Fruit fly (Drosophila melanogaster) whole organism, embryonic: Measurements from ENCODE around the gene CG33721.

Source experiments
- Awh ChIP-seq: fragments of 200-800 bp; sonication (Bioruptor generic); IDR thresholded peaks from 2 replicates; pipeline ENCODE4, ENCODE4 v1.3.6; 2022; ENCODE audit warnings: missing biosample characterization, missing genetic modification characterization
- BEAF-32 ChIP-seq: fragments of 200-800 bp; sonication (Bioruptor generic); optimal IDR thresholded peaks from 3 replicates; lab custom pipeline; 2017; ENCODE audit warnings: missing biosample characterization, missing genetic modification characterization, mild to moderate bottlenecking, moderate library complexity, missing genetic modification reagents
- CG10147 ChIP-seq: fragments of 200-800 bp; sonication (Bioruptor generic); optimal IDR thresholded peaks from 2 replicates; lab custom pipeline; 2019; ENCODE audit warnings: missing biosample characterization, mild to moderate bottlenecking, missing genetic modification characterization, moderate library complexity
- CG1024 ChIP-seq: fragments of 200-800 bp; sonication (Bioruptor generic); IDR thresholded peaks from 2 replicates; pipeline ENCODE4 v1.3.6; 2022; ENCODE audit warnings: missing biosample characterization, missing genetic modification characterization
- CG10274 ChIP-seq: fragments of 200-800 bp; sonication (Bioruptor generic); optimal IDR thresholded peaks from 3 replicates; lab custom pipeline; 2017; ENCODE audit warnings: missing biosample characterization, mild to moderate bottlenecking, missing genetic modification characterization
- CG10959 ChIP-seq: fragments of 200-800 bp; sonication (Bioruptor generic); IDR thresholded peaks from 2 replicates; pipeline ENCODE4 v1.3.6; 2022; ENCODE audit warnings: missing biosample characterization, missing genetic modification characterization
- CG10979 ChIP-seq: fragments of 200-800 bp; sonication (Bioruptor generic); optimal IDR thresholded peaks from 2 replicates; lab custom pipeline; 2018; ENCODE audit warnings: missing biosample characterization, mild to moderate bottlenecking, missing genetic modification characterization, moderate library complexity
- CG12104 ChIP-seq: fragments of 200-800 bp; sonication (Bioruptor generic); optimal IDR thresholded peaks from 3 replicates; lab custom pipeline; 2016; ENCODE audit warnings: missing biosample characterization, missing genetic modification characterization
- CG1233 ChIP-seq: fragments of 200-800 bp; sonication (Bioruptor generic); optimal IDR thresholded peaks from 4 replicates; lab custom pipeline; 2018; ENCODE audit warnings: missing biosample characterization, mild to moderate bottlenecking, missing genetic modification characterization
- CG13287 ChIP-seq: fragments of 200-800 bp; sonication (Bioruptor generic); IDR thresholded peaks from 2 replicates; pipeline ENCODE4 v1.3.6; 2022; ENCODE audit warnings: missing biosample characterization, missing genetic modification characterization; ENCODE audit not compliant: partially characterized antibody
- CG13424 ChIP-seq: fragments of 200-800 bp; sonication (Bioruptor generic); optimal IDR thresholded peaks from 2 replicates; lab custom pipeline; 2019; ENCODE audit warnings: missing biosample characterization, mild to moderate bottlenecking, missing genetic modification characterization, moderate library complexity
- CG14014 ChIP-seq: fragments of 200-800 bp; sonication (Bioruptor generic); IDR thresholded peaks from 2 replicates; pipeline ENCODE4 v1.3.6; 2022; ENCODE audit warnings: missing biosample characterization, missing genetic modification characterization
- CG14965 ChIP-seq: fragments of 200-800 bp; sonication (Bioruptor generic); optimal IDR thresholded peaks from 2 replicates; lab custom pipeline; 2016; ENCODE audit warnings: missing biosample characterization, missing genetic modification characterization, borderline replicate concordance
- CG17612 ChIP-seq: fragments of 200-800 bp; sonication (Bioruptor generic); IDR thresholded peaks from 2 replicates; pipeline ENCODE4 v1.3.6; 2022; ENCODE audit warnings: missing biosample characterization, missing genetic modification characterization
- CG18262 ChIP-seq: fragments of 200-800 bp; optimal IDR thresholded peaks from 3 replicates; lab custom pipeline; 2019; ENCODE audit warnings: missing biosample characterization, mild to moderate bottlenecking, missing genetic modification characterization, moderate library complexity
- CG2129 ChIP-seq: fragments of 200-800 bp; sonication (Bioruptor generic); IDR thresholded peaks from 2 replicates; pipeline ENCODE4 v1.3.6; 2022; ENCODE audit warnings: missing biosample characterization, missing genetic modification characterization; ENCODE audit not compliant: partially characterized antibody
- CG3163 ChIP-seq: fragments of 200-800 bp; sonication (Bioruptor generic); optimal IDR thresholded peaks from 3 replicates; lab custom pipeline; 2016; ENCODE audit warnings: missing biosample characterization, missing genetic modification characterization
- CG3407 ChIP-seq: fragments of 200-800 bp; sonication (Bioruptor generic); optimal IDR thresholded peaks from 2 replicates; lab custom pipeline; 2018; ENCODE audit warnings: missing biosample characterization, mild to moderate bottlenecking, missing genetic modification characterization
- CG34422 ChIP-seq: fragments of 200-800 bp; sonication (Bioruptor generic); IDR thresholded peaks from 3 replicates; pipeline ENCODE4 v1.3.6; 2022; ENCODE audit warnings: missing biosample characterization, missing genetic modification characterization
- CG3726 ChIP-seq: fragments of 200-800 bp; sonication (Bioruptor generic); IDR thresholded peaks from 3 replicates; pipeline ENCODE4, ENCODE4 v1.3.6; 2022; ENCODE audit warnings: missing biosample characterization, missing genetic modification characterization
- CG4282 ChIP-seq: fragments of 200-800 bp; sonication (Bioruptor generic); optimal IDR thresholded peaks from 2 replicates; lab custom pipeline; 2016; ENCODE audit warnings: missing biosample characterization, missing genetic modification characterization
- CG6854 ChIP-seq: fragments of 200-800 bp; sonication (Bioruptor generic); optimal IDR thresholded peaks from 3 replicates; lab custom pipeline; 2017; ENCODE audit warnings: missing biosample characterization, mild to moderate bottlenecking, missing genetic modification characterization
- D19B ChIP-seq: fragments of 200-800 bp; sonication (Bioruptor generic); optimal IDR thresholded peaks from 2 replicates; lab custom pipeline; 2017; ENCODE audit warnings: missing biosample characterization, mild to moderate bottlenecking, missing genetic modification characterization
- Ets97D ChIP-seq: fragments of 200-800 bp; sonication (Bioruptor generic); optimal IDR thresholded peaks from 3 replicates; lab custom pipeline; 2016; ENCODE audit warnings: missing biosample characterization, missing genetic modification characterization
- HHEX ChIP-seq: fragments of 200-800 bp; sonication (Bioruptor generic); optimal IDR thresholded peaks from 3 replicates; lab custom pipeline; 2017; ENCODE audit warnings: missing biosample characterization, mild to moderate bottlenecking, missing genetic modification characterization, missing genetic modification reagents
- HLH3B ChIP-seq: fragments of 200-800 bp; sonication (Bioruptor generic); IDR thresholded peaks from 2 replicates; pipeline ENCODE4 v1.3.6; 2022; ENCODE audit warnings: missing biosample characterization, missing genetic modification characterization
- Hsf ChIP-seq: fragments of 200-800 bp; sonication (Bioruptor generic); optimal IDR thresholded peaks from 3 replicates; lab custom pipeline; 2016; ENCODE audit warnings: missing biosample characterization, missing genetic modification characterization
- Lim3 ChIP-seq: fragments of 200-800 bp; sonication (Bioruptor generic); IDR thresholded peaks from 2 replicates; pipeline ENCODE4 v1.3.6; 2022; ENCODE audit warnings: missing biosample characterization, missing genetic modification characterization
- MBD-R2 ChIP-seq: fragments of 200-800 bp; sonication (Bioruptor generic); IDR thresholded peaks from 2 replicates; pipeline ENCODE4 v1.3.6; 2022; ENCODE audit warnings: missing biosample characterization, missing genetic modification characterization
- MESR4 ChIP-seq: fragments of 200-800 bp; sonication (Bioruptor generic); optimal IDR thresholded peaks from 2 replicates; lab custom pipeline; 2018; ENCODE audit warnings: missing biosample characterization, mild to moderate bottlenecking, missing genetic modification characterization, moderate library complexity
- Med ChIP-seq: fragments of 200-800 bp; sonication (Bioruptor generic); peaks from one replicate; lab custom pipeline; 2016; ENCODE audit warnings: missing biosample characterization, missing genetic modification characterization, mild to moderate bottlenecking, inconsistent platforms, moderate library complexity
- NC2β ChIP-seq: fragments of 200-800 bp; sonication (Bioruptor generic); optimal IDR thresholded peaks from 2 replicates; lab custom pipeline; 2016; ENCODE audit warnings: missing biosample characterization, missing genetic modification characterization
- Sry-δ ChIP-seq: fragments of 200-800 bp; sonication (Bioruptor generic); optimal IDR thresholded peaks from 2 replicates; lab custom pipeline; 2016; ENCODE audit warnings: missing biosample characterization, missing genetic modification characterization
- Ssrp ChIP-seq: fragments of 200-800 bp; sonication (Bioruptor generic); optimal IDR thresholded peaks from 2 replicates; lab custom pipeline; 2018; ENCODE audit warnings: missing biosample characterization, mild to moderate bottlenecking, missing genetic modification characterization, moderate library complexity
- Xbp1 ChIP-seq: fragments of 200-800 bp; sonication (Bioruptor generic); optimal IDR thresholded peaks from 3 replicates; lab custom pipeline; 2016; ENCODE audit warnings: missing biosample characterization, mild to moderate bottlenecking, missing genetic modification characterization
- bowl ChIP-seq: fragments of 200-800 bp; sonication (Bioruptor generic); IDR thresholded peaks from 2 replicates; pipeline ENCODE4 v1.3.6; 2022; ENCODE audit warnings: missing biosample characterization, missing genetic modification characterization
- bsh ChIP-seq, 2 experiments: fragments of 200-800 bp; sonication (Bioruptor generic); optimal IDR thresholded peaks; 2 replicates each; lab custom pipeline; 2017 to 2018; ENCODE audit warnings: mild to moderate bottlenecking in 2 of 2, missing biosample characterization in 2 of 2, missing genetic modification characterization in 2 of 2, moderate library complexity in 1 of 2
- chif ChIP-seq, 2 experiments: fragments of 200-800 bp; sonication (Bioruptor generic); optimal IDR thresholded peaks; 3 replicates each; lab custom pipeline; 2016; ENCODE audit warnings: missing biosample characterization in 2 of 2, missing genetic modification characterization in 2 of 2
- dimm ChIP-seq: fragments of 200-800 bp; sonication (Bioruptor generic); IDR thresholded peaks from 2 replicates; pipeline ENCODE4 v1.3.6; 2022; ENCODE audit warnings: missing biosample characterization, missing genetic modification characterization
- dmrt11E ChIP-seq: fragments of 200-800 bp; sonication (Bioruptor generic); optimal IDR thresholded peaks from 3 replicates; lab custom pipeline; 2018; ENCODE audit warnings: missing biosample characterization, mild to moderate bottlenecking, missing genetic modification characterization, moderate library complexity
- gem ChIP-seq: fragments of 200-800 bp; sonication (Bioruptor generic); optimal IDR thresholded peaks from 2 replicates; lab custom pipeline; 2019; ENCODE audit warnings: missing biosample characterization, mild to moderate bottlenecking, missing genetic modification characterization, moderate library complexity
- lola ChIP-seq, 3 experiments: fragments of >200 bp in 2 of 3; fragments of 200-800 bp in 1 of 3; sonication (Bioruptor generic) in 1 of 3; optimal IDR thresholded peaks; 2 replicates each; lab custom pipeline; 2017 to 2019; ENCODE audit warnings: missing biosample characterization in 3 of 3, missing genetic modification characterization in 3 of 3, mild to moderate bottlenecking in 1 of 3, moderate library complexity in 1 of 3
- nerfin-2 ChIP-seq: fragments of 200-800 bp; sonication (Bioruptor generic); IDR thresholded peaks from 2 replicates; pipeline ENCODE4 v1.3.6; 2022; ENCODE audit warnings: missing biosample characterization, missing genetic modification characterization; ENCODE audit not compliant: partially characterized antibody
- pb ChIP-seq: fragments of 200-800 bp; sonication (Bioruptor generic); optimal IDR thresholded peaks from 3 replicates; lab custom pipeline; 2016; ENCODE audit warnings: missing biosample characterization, missing genetic modification characterization
- phol ChIP-seq: fragments of 200-800 bp; sonication (Bioruptor generic); optimal IDR thresholded peaks from 3 replicates; lab custom pipeline; 2018; ENCODE audit warnings: missing biosample characterization, mild to moderate bottlenecking, missing genetic modification characterization, moderate library complexity
- row ChIP-seq: fragments of 200-800 bp; sonication (Bioruptor generic); IDR thresholded peaks from 3 replicates; pipeline ENCODE4 v1.3.6; 2022; ENCODE audit warnings: missing biosample characterization, missing genetic modification characterization
- run ChIP-seq: fragments of 200-800 bp; sonication (Bioruptor generic); optimal IDR thresholded peaks from 3 replicates; lab custom pipeline; 2018; ENCODE audit warnings: missing biosample characterization, mild to moderate bottlenecking, missing genetic modification characterization
- sisA ChIP-seq: fragments of 200-800 bp; sonication (Bioruptor generic); IDR thresholded peaks from 2 replicates; pipeline ENCODE4 v1.3.6; 2022; ENCODE audit warnings: missing biosample characterization, missing genetic modification characterization
- slou ChIP-seq: fragments of 200-800 bp; sonication (Bioruptor generic); optimal IDR thresholded peaks from 3 replicates; lab custom pipeline; 2016; ENCODE audit warnings: missing biosample characterization, missing genetic modification characterization
- tap ChIP-seq: fragments of 200-800 bp; optimal IDR thresholded peaks from 3 replicates; lab custom pipeline; 2019; ENCODE audit warnings: missing biosample characterization, mild to moderate bottlenecking, missing genetic modification characterization, moderate library complexity

Gene CG33721

DNA sequence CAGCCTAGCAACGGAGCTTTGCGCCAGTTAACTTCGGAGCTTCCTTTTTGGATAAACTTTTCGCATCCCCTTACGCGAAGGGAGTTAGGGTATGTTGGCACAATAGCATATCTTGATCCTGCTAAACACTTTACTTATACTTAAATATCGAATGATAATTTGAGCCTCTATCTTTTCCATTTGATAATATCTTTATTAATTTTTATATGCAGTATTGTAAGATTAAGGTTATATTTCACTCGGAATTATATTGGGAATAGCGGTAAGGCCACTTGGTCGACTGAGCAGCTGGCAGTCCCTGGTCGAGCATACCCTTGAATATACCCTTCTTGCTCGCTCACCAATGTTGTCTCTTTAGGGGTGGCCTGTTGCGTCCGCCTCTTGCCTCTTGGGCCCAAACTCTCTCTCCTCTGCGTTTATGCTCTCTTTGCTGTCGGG lies 37.9 kb downstream of the CG33721 start (continued):
- TF ChIP-seq phol (tag; lab: Kevin White, UChicago) = peak; percentile 46
- no peak for TF ChIP-seq CG3163 (GFP tag; lab: Kevin White, UChicago)
- peak; percentile 38; the same call in 1 of the 2 replicates for TF ChIP-seq MBD-R2
- peak; percentile 12 for TF ChIP-seq pb (GFP tag; lab: Kevin White, UChicago)
- TF ChIP-seq CG10274 (GFP tag; lab: Kevin White, UChicago) = no peak
- TF ChIP-seq dmrt11E (tag; lab: Kevin White, UChicago) = peak; percentile 13
- TF ChIP-seq CG10979 = peak; percentile 34
- TF ChIP-seq Awh (GFP tag; lab: Robert Waterston, UW) = peak; percentile 56; the same call in 1 of the 2 replicates
- peak; percentile 45; the same call in 1 of the 2 replicates for TF ChIP-seq bowl (GFP tag; lab: Robert Waterston, UW)
- TF ChIP-seq MESR4 (GFP tag; lab: Kevin White, UChicago) = no peak
- TF ChIP-seq CG13287 (GFP tag; lab: Robert Waterston, UW) = no peak
- peak; percentile 69; the same call in 2 of the 3 replicates for TF ChIP-seq CG3726 (GFP tag; lab: Robert Waterston, UW)
- peak; percentile 39 for TF ChIP-seq CG3407 (GFP tag; lab: Kevin White, UChicago)
- peak; percentile 79 for TF ChIP-seq Med
- peak; percentile 83 for TF ChIP-seq HLH3B (GFP tag; lab: Robert Waterston, UW)
- peak; percentile 29; the same call in 1 of the 2 replicates for TF ChIP-seq dimm (GFP tag; lab: Robert Waterston, UW)
- no peak for TF ChIP-seq tap (tag; lab: Kevin White, UChicago)
- no peak for TF ChIP-seq CG1233
- peak; percentile 68 for TF ChIP-seq CG34422 (GFP tag; lab: Robert Waterston, UW)
- peak; percentile 71 for TF ChIP-seq sisA (GFP tag; lab: Robert Waterston, UW)
- peak; percentile 49 for TF ChIP-seq CG1024 (GFP tag; lab: Robert Waterston, UW)
- no peak for TF ChIP-seq CG4282 (GFP tag; lab: Kevin White, UChicago)
- no peak for TF ChIP-seq BEAF-32
- TF ChIP-seq CG18262 = peak; percentile 57
- peak; percentile 76 for TF ChIP-seq gem (tag; lab: Kevin White, UChicago)
- TF ChIP-seq Hsf (GFP tag; lab: Kevin White, UChicago) = peak; percentile 37
- peak; percentile 56 for TF ChIP-seq Xbp1
- peak in 1 of 2 experiments; percentile 38 for TF ChIP-seq bsh (GFP tag; optimal IDR thresholded peaks at IDR 0.05; lab: Kevin White, UChicago)
- TF ChIP-seq CG6854 (GFP tag; lab: Kevin White, UChicago) = peak; percentile 46
- TF ChIP-seq slou (GFP tag; lab: Kevin White, UChicago) = peak; percentile 45
- no peak for TF ChIP-seq Ets97D (GFP tag; lab: Kevin White, UChicago)
- TF ChIP-seq nerfin-2 (GFP tag; lab: Robert Waterston, UW) = no peak
- TF ChIP-seq lola (GFP tag; optimal IDR thresholded peaks at IDR 0.05; lab: Kevin White, UChicago) = peak in 1 of 3 experiments; percentile 23
- peak; percentile 31; the same call in 1 of the 2 replicates for TF ChIP-seq Lim3 (GFP tag; lab: Robert Waterston, UW)
- TF ChIP-seq row (GFP tag; lab: Robert Waterston, UW) = peak; percentile 95
- no peak for TF ChIP-seq CG10147 (GFP tag; lab: Kevin White, UChicago)
- TF ChIP-seq NC2β (GFP tag; lab: Kevin White, UChicago) = no peak
- TF ChIP-seq CG12104 (GFP tag; lab: Kevin White, UChicago) = peak; percentile 40
- TF ChIP-seq CG10959 = no peak
- TF ChIP-seq CG13424 (tag; lab: Kevin White, UChicago) = peak; percentile 65
- TF ChIP-seq run = peak; percentile 8
- TF ChIP-seq CG17612 (GFP tag; lab: Robert Waterston, UW) = peak; percentile 29; the same call in 1 of the 2 replicates
- TF ChIP-seq D19B (GFP tag; lab: Kevin White, UChicago) = peak; percentile 94
- peak; percentile 81 for TF ChIP-seq CG14014 (GFP tag; lab: Robert Waterston, UW)
- TF ChIP-seq Sry-δ (GFP tag; lab: Kevin White, UChicago) = no peak
- TF ChIP-seq HHEX (GFP tag; lab: Kevin White, UChicago) = peak; percentile 49
- no peak for TF ChIP-seq CG2129
- TF ChIP-seq CG14965 (GFP tag; lab: Kevin White, UChicago) = no peak
- TF ChIP-seq chif (GFP tag; optimal IDR thresholded peaks at IDR 0.05; lab: Kevin White, UChicago) = peak in 1 of 2 experiments; percentile 13
- TF ChIP-seq Ssrp = peak; percentile 48
